Fruit fly (Drosophila melanogaster) whole organism, embryonic: Measurements from ENCODE around the gene CG13694.

Source experiments
- Atf3 ChIP-seq: fragments of 200-800 bp; sonication (Bioruptor generic); optimal IDR thresholded peaks from 3 replicates; lab custom pipeline; 2016; ENCODE audit warnings: missing biosample characterization, missing genetic modification characterization
- Blimp-1 ChIP-seq: fragments of 200-800 bp; sonication (Bioruptor generic); optimal IDR thresholded peaks from 3 replicates; lab custom pipeline; 2018; ENCODE audit warnings: missing biosample characterization, missing genetic modification characterization, mild to moderate bottlenecking, moderate library complexity, missing genetic modification reagents
- Bteb2 ChIP-seq: fragments of 200-800 bp; sonication (Bioruptor generic); optimal IDR thresholded peaks from 2 replicates; lab custom pipeline; 2016; ENCODE audit warnings: missing biosample characterization, missing genetic modification characterization
- CG10321 ChIP-seq: fragments of 200-800 bp; sonication (Bioruptor generic); IDR thresholded peaks from 2 replicates; pipeline ENCODE4 v1.3.6; 2022; ENCODE audit warnings: missing biosample characterization, missing genetic modification characterization
- CG1233 ChIP-seq: fragments of 200-800 bp; sonication (Bioruptor generic); optimal IDR thresholded peaks from 4 replicates; lab custom pipeline; 2018; ENCODE audit warnings: missing biosample characterization, mild to moderate bottlenecking, missing genetic modification characterization
- CG12659 ChIP-seq: fragments of 200-800 bp; sonication (Bioruptor generic); optimal IDR thresholded peaks from 3 replicates; lab custom pipeline; 2017; ENCODE audit warnings: mild to moderate bottlenecking, missing biosample characterization, missing genetic modification reagents, missing genetic modification characterization
- CG12769 ChIP-seq: fragments of 200-800 bp; sonication (Bioruptor generic); optimal IDR thresholded peaks from 2 replicates; lab custom pipeline; 2019; ENCODE audit warnings: missing biosample characterization, mild to moderate bottlenecking, missing genetic modification characterization, moderate library complexity
- CG12942 ChIP-seq: fragments of 200-800 bp; sonication (Bioruptor generic); optimal IDR thresholded peaks from 3 replicates; lab custom pipeline; 2016; ENCODE audit warnings: missing biosample characterization, missing genetic modification characterization
- CG13123 ChIP-seq: fragments of 200-800 bp; sonication (Bioruptor generic); optimal IDR thresholded peaks from 2 replicates; lab custom pipeline; 2016; ENCODE audit warnings: missing biosample characterization, missing genetic modification characterization
- CG13287 ChIP-seq: fragments of 200-800 bp; sonication (Bioruptor generic); IDR thresholded peaks from 2 replicates; pipeline ENCODE4 v1.3.6; 2022; ENCODE audit warnings: missing biosample characterization, missing genetic modification characterization; ENCODE audit not compliant: partially characterized antibody
- CG15696 ChIP-seq: fragments of 200-800 bp; sonication (Bioruptor generic); optimal IDR thresholded peaks from 2 replicates; lab custom pipeline; 2019; ENCODE audit warnings: missing biosample characterization, mild to moderate bottlenecking, missing genetic modification characterization, moderate library complexity
- CG18476 ChIP-seq: fragments of 200-800 bp; sonication (Bioruptor generic); optimal IDR thresholded peaks from 2 replicates; lab custom pipeline; 2016; ENCODE audit warnings: missing biosample characterization, mild to moderate bottlenecking, missing genetic modification characterization
- CG2116 ChIP-seq: fragments of 200-800 bp; sonication (Bioruptor generic); optimal IDR thresholded peaks from 3 replicates; lab custom pipeline; 2018; ENCODE audit warnings: missing biosample characterization, mild to moderate bottlenecking, missing genetic modification characterization
- CG4424 ChIP-seq: fragments of 200-800 bp; sonication (Bioruptor generic); optimal IDR thresholded peaks from 3 replicates; lab custom pipeline; 2016; ENCODE audit warnings: missing biosample characterization, missing genetic modification characterization
- CG4730 ChIP-seq: fragments of 200-800 bp; sonication (Bioruptor generic); IDR thresholded peaks from 2 replicates; pipeline ENCODE4 v1.3.6; 2022; ENCODE audit warnings: missing biosample characterization, missing genetic modification characterization
- CG6272 ChIP-seq: fragments of 200-800 bp; sonication (Bioruptor generic); IDR thresholded peaks from 2 replicates; pipeline ENCODE4 v1.3.6; 2022; ENCODE audit warnings: missing biosample characterization, missing genetic modification characterization
- CG6791 ChIP-seq: fragments of 200-800 bp; sonication (Bioruptor generic); IDR thresholded peaks from 3 replicates; pipeline ENCODE4 v1.3.6; 2022; ENCODE audit warnings: missing biosample characterization, missing genetic modification characterization; ENCODE audit not compliant: partially characterized antibody
- CG7745 ChIP-seq: fragments of 200-800 bp; sonication (Bioruptor generic); optimal IDR thresholded peaks from 2 replicates; lab custom pipeline; 2018; ENCODE audit warnings: missing biosample characterization, mild to moderate bottlenecking, missing genetic modification characterization, moderate library complexity
- CG8359 ChIP-seq: fragments of 200-800 bp; sonication (Bioruptor generic); optimal IDR thresholded peaks from 2 replicates; lab custom pipeline; 2017; ENCODE audit warnings: missing biosample characterization, mild to moderate bottlenecking, missing genetic modification characterization, borderline replicate concordance
- CkIIα-i1 ChIP-seq: fragments of 200-800 bp; sonication (Bioruptor generic); IDR thresholded peaks from 2 replicates; pipeline ENCODE4 v1.3.6; 2022; ENCODE audit warnings: missing biosample characterization, missing genetic modification characterization
- D ChIP-seq, 2 experiments: fragments of 200-800 bp in 1 of 2; fragments of >200 bp in 1 of 2; sonication (Bioruptor generic) in 1 of 2; optimal IDR thresholded peaks; 2 replicates in 1 of 2; 3 replicates in 1 of 2; lab custom pipeline; 2017; ENCODE audit warnings: mild to moderate bottlenecking in 1 of 2, missing biosample characterization in 1 of 2, missing genetic modification characterization in 1 of 2, missing genetic modification reagents in 1 of 2
- Dip3 ChIP-seq: fragments of 200-800 bp; sonication (Bioruptor generic); optimal IDR thresholded peaks from 3 replicates; lab custom pipeline; 2016; ENCODE audit warnings: missing biosample characterization, missing genetic modification characterization
- Fer1 ChIP-seq: fragments of 200-800 bp; sonication (Bioruptor generic); optimal IDR thresholded peaks from 2 replicates; lab custom pipeline; 2017; ENCODE audit warnings: missing biosample characterization, mild to moderate bottlenecking, missing genetic modification characterization
- HLH3B ChIP-seq: fragments of 200-800 bp; sonication (Bioruptor generic); IDR thresholded peaks from 2 replicates; pipeline ENCODE4 v1.3.6; 2022; ENCODE audit warnings: missing biosample characterization, missing genetic modification characterization
- HLH4C ChIP-seq: fragments of 200-800 bp; sonication (Bioruptor generic); IDR thresholded peaks from 3 replicates; pipeline ENCODE4 v1.3.6; 2022; ENCODE audit warnings: missing biosample characterization, missing genetic modification characterization; ENCODE audit not compliant: partially characterized antibody
- Hand ChIP-seq: fragments of 200-800 bp; sonication (Bioruptor generic); optimal IDR thresholded peaks from 2 replicates; lab custom pipeline; 2017; ENCODE audit warnings: mild to moderate bottlenecking, missing biosample characterization, missing genetic modification reagents, missing genetic modification characterization
- HmgD ChIP-seq: fragments of 200-800 bp; sonication (Bioruptor generic); optimal IDR thresholded peaks from 3 replicates; lab custom pipeline; 2016; ENCODE audit warnings: missing biosample characterization, missing genetic modification characterization
- HmgZ ChIP-seq: fragments of 200-800 bp; sonication (Bioruptor generic); optimal IDR thresholded peaks from 2 replicates; lab custom pipeline; 2018; ENCODE audit warnings: missing biosample characterization, mild to moderate bottlenecking, missing genetic modification characterization
- Hmx ChIP-seq: fragments of 200-800 bp; sonication (Bioruptor generic); optimal IDR thresholded peaks from 2 replicates; lab custom pipeline; 2016; ENCODE audit warnings: missing biosample characterization, missing genetic modification characterization
- NC2α ChIP-seq: fragments of 200-800 bp; sonication (Bioruptor generic); optimal IDR thresholded peaks from 2 replicates; lab custom pipeline; 2016; ENCODE audit warnings: missing biosample characterization, missing genetic modification characterization
- NC2β ChIP-seq: fragments of 200-800 bp; sonication (Bioruptor generic); optimal IDR thresholded peaks from 2 replicates; lab custom pipeline; 2016; ENCODE audit warnings: missing biosample characterization, missing genetic modification characterization
- Poxn ChIP-seq: fragments of 200-800 bp; sonication (Bioruptor generic); IDR thresholded peaks from 2 replicates; pipeline ENCODE4 v1.3.6; 2022; ENCODE audit warnings: missing biosample characterization, missing genetic modification characterization
- Sin3A ChIP-seq: fragments of >200 bp; optimal IDR thresholded peaks from 2 replicates; lab custom pipeline; 2018
- Taf1 ChIP-seq: fragments of 200-800 bp; sonication (Bioruptor generic); IDR thresholded peaks from 2 replicates; pipeline ENCODE4 v1.3.6; 2022; ENCODE audit warnings: missing biosample characterization, missing genetic modification characterization
- Tbp ChIP-seq: fragments of >200 bp; optimal IDR thresholded peaks from 2 replicates; lab custom pipeline; 2018; ENCODE audit warnings: missing biosample characterization, missing genetic modification characterization
- ac ChIP-seq: fragments of 200-800 bp; sonication (Bioruptor generic); optimal IDR thresholded peaks from 3 replicates; lab custom pipeline; 2017; ENCODE audit warnings: missing biosample characterization, mild to moderate bottlenecking, missing genetic modification characterization
- ase ChIP-seq: fragments of 200-800 bp; sonication (Bioruptor generic); IDR thresholded peaks from 3 replicates; pipeline ENCODE4 v1.3.6; 2022; ENCODE audit warnings: missing biosample characterization, missing genetic modification characterization
- disco-r ChIP-seq: fragments of 200-800 bp; sonication (Bioruptor generic); optimal IDR thresholded peaks from 2 replicates; lab custom pipeline; 2016; ENCODE audit warnings: missing biosample characterization, missing genetic modification characterization
- dmrt11E ChIP-seq: fragments of 200-800 bp; sonication (Bioruptor generic); optimal IDR thresholded peaks from 3 replicates; lab custom pipeline; 2018; ENCODE audit warnings: missing biosample characterization, mild to moderate bottlenecking, missing genetic modification characterization, moderate library complexity
- dysf ChIP-seq: fragments of 200-800 bp; sonication (Bioruptor generic); IDR thresholded peaks from 3 replicates; pipeline ENCODE4 v1.3.6; 2022; ENCODE audit warnings: missing biosample characterization, missing genetic modification characterization
- fru ChIP-seq: fragments of >200 bp; optimal IDR thresholded peaks from 2 replicates; lab custom pipeline; 2017
- gcm2 ChIP-seq: fragments of 200-800 bp; sonication (Bioruptor generic); optimal IDR thresholded peaks from 2 replicates; lab custom pipeline; 2016; ENCODE audit warnings: missing biosample characterization, missing genetic modification characterization
- grau ChIP-seq: fragments of 200-800 bp; optimal IDR thresholded peaks from 3 replicates; lab custom pipeline; 2019; ENCODE audit warnings: missing biosample characterization, mild to moderate bottlenecking, missing genetic modification characterization, moderate library complexity
- hb ChIP-seq: fragments of 200-800 bp; sonication (Bioruptor generic); IDR thresholded peaks from 3 replicates; pipeline ENCODE4 v1.3.6; 2022; ENCODE audit warnings: missing biosample characterization, missing genetic modification characterization; ENCODE audit not compliant: partially characterized antibody
- lilli ChIP-seq: fragments of 200-800 bp; sonication (Bioruptor generic); optimal IDR thresholded peaks from 3 replicates; lab custom pipeline; 2016; ENCODE audit warnings: missing biosample characterization, missing genetic modification characterization
- lmd ChIP-seq: fragments of 200-800 bp; sonication (Bioruptor generic); IDR thresholded peaks from 2 replicates; pipeline ENCODE4 v1.3.6; 2022; ENCODE audit warnings: missing biosample characterization, missing genetic modification characterization
- sens-2 ChIP-seq: fragments of 200-800 bp; sonication (Bioruptor generic); IDR thresholded peaks from 2 replicates; pipeline ENCODE4 v1.3.6; 2022; ENCODE audit warnings: missing biosample characterization, missing genetic modification characterization
- sob ChIP-seq: fragments of 200-800 bp; sonication (Bioruptor generic); IDR thresholded peaks from 2 replicates; pipeline ENCODE4 v1.3.6; 2022; ENCODE audit warnings: missing biosample characterization, missing genetic modification characterization
- tap ChIP-seq: fragments of 200-800 bp; optimal IDR thresholded peaks from 3 replicates; lab custom pipeline; 2019; ENCODE audit warnings: missing biosample characterization, mild to moderate bottlenecking, missing genetic modification characterization, moderate library complexity
- unc-4 ChIP-seq: fragments of 200-800 bp; sonication (Bioruptor generic); IDR thresholded peaks from 2 replicates; pipeline ENCODE4 v1.3.6; 2022; ENCODE audit warnings: missing biosample characterization, missing genetic modification characterization; ENCODE audit not compliant: partially characterized antibody
- yki ChIP-seq: fragments of >200 bp; optimal IDR thresholded peaks from 3 replicates; lab custom pipeline; 2018

Gene CG13694

dm6 chr2L:87255-87723 lies 29.0 kb downstream of the CG13694 start, which contains the start of gene net (continued):
- TF ChIP-seq grau (tag; lab: Kevin White, UChicago) (peak; percentile 87), lilli (GFP tag; lab: Kevin White, UChicago) (peak; percentile 56), Hmx (GFP tag; lab: Kevin White, UChicago) (no peak), Sin3A (lab: Kevin White, UChicago) (no peak), D (optimal IDR thresholded peaks at IDR 0.05; lab: Kevin White, UChicago) (no peak), D (GFP tag; optimal IDR thresholded peaks at IDR 0.05; lab: Kevin White, UChicago) (peak; percentile 11), gcm2 (GFP tag; lab: Kevin White, UChicago) (no peak), Hand (peak; percentile 43), CkIIα-i1 (GFP tag; lab: Robert Waterston, UW) (no peak), fru (lab: Kevin White, UChicago) (no peak), CG12659 (GFP tag; lab: Kevin White, UChicago) (peak; percentile 83), ase (no peak), CG18476 (GFP tag; lab: Kevin White, UChicago) (peak; percentile 13), unc-4 (GFP tag; lab: Robert Waterston, UW) (no peak), Bteb2 (GFP tag; lab: Kevin White, UChicago) (no peak), CG1233 (GFP tag; lab: Kevin White, UChicago) (peak; percentile 59), CG12942 (no peak), yki (lab: Kevin White, UChicago) (no peak), CG2116 (GFP tag; lab: Kevin White, UChicago) (peak; percentile 29), Poxn (GFP tag; lab: Robert Waterston, UW) (no peak), Fer1 (GFP tag; lab: Kevin White, UChicago) (peak; percentile 90), tap (peak; percentile 72), sob (peak; percentile 69; the same call in 1 of the 2 replicates), dysf (GFP tag; lab: Robert Waterston, UW) (peak; percentile 61; the same call in 2 of the 3 replicates), HmgD (GFP tag; lab: Kevin White, UChicago) (no peak), HmgZ (peak; percentile 79), ac (no peak), disco-r (no peak), sens-2 (no peak), CG4730 (no peak), hb (GFP tag; lab: Robert Waterston, UW) (no peak), Atf3 (GFP tag; lab: Kevin White, UChicago) (no peak), NC2β (GFP tag; lab: Kevin White, UChicago) (no peak), CG8359 (no peak), CG10321 (GFP tag; lab: Robert Waterston, UW) (no peak), Tbp (GFP tag; lab: Kevin White, UChicago) (no peak), CG6272 (GFP tag; lab: Robert Waterston, UW) (no peak; the same call in 1 of the 2 replicates), Dip3 (GFP tag; lab: Kevin White, UChicago) (no peak), CG13123 (GFP tag; lab: Kevin White, UChicago) (no peak), Blimp-1 (GFP tag; lab: Kevin White, UChicago) (peak; percentile 47), CG6791 (no peak), Taf1 (GFP tag; lab: Robert Waterston, UW) (no peak), HLH3B (peak; percentile 37; the same call in 1 of the 2 replicates), CG15696 (tag; lab: Kevin White, UChicago) (peak; percentile 69), HLH4C (GFP tag; lab: Robert Waterston, UW) (no peak), NC2α (GFP tag; lab: Kevin White, UChicago) (no peak), CG4424 (GFP tag; lab: Kevin White, UChicago) (peak; percentile 53), CG12769 (tag; lab: Kevin White, UChicago) (peak; percentile 68), dmrt11E (peak; percentile 65), CG7745 (tag; lab: Kevin White, UChicago) (no peak), lmd (GFP tag; lab: Robert Waterston, UW) (peak; percentile 50; the same call in 1 of the 2 replicates), CG13287 (GFP tag; lab: Robert Waterston, UW) (no peak)
